Worm (Caenorhabditis elegans) whole organism, L4 larva: ENCODE results near the gene ccnk-1.

Experiments
- Y5F2A.4 ChIP-seq: fragments of 200-800 bp; sonication (Bioruptor generic); optimal IDR thresholded peaks from 2 replicates; lab custom pipeline; 2018; ENCODE audit warnings: mild to moderate bottlenecking, missing genetic modification characterization, missing compliant biosample characterization
- fkh-10 ChIP-seq: fragments of 150-350 bp; optimal IDR thresholded peaks from 2 replicates; lab custom pipeline; 2014; ENCODE audit warnings: missing biosample characterization, missing genetic modification reagents, missing genetic modification characterization
- fos-1 ChIP-seq: fragments of 150-350 bp; optimal IDR thresholded peaks from 2 replicates; lab custom pipeline; 2014; ENCODE audit warnings: missing biosample characterization, missing genetic modification characterization
- lsy-2 ChIP-seq, 2 experiments: fragments of 150-350 bp in 1 of 2; sonication (generic microtip) in 1 of 2; optimal IDR thresholded peaks; 2 replicates each; lab custom pipeline; 2014 to 2017; ENCODE audit warnings: missing biosample characterization in 2 of 2, missing genetic modification characterization in 2 of 2
- mep-1 ChIP-seq: fragments of 150-350 bp; sonication (generic microtip); optimal IDR thresholded peaks from 3 replicates; lab custom pipeline; 2014; ENCODE audit warnings: missing biosample characterization, missing genetic modification characterization
- skn-1 ChIP-seq: fragments of 150-350 bp; optimal IDR thresholded peaks from 2 replicates; lab custom pipeline; 2014; ENCODE audit warnings: missing biosample characterization, missing genetic modification characterization
- zfp-3 ChIP-seq: fragments of 200-800 bp; sonication (Bioruptor generic); conservative IDR thresholded peaks from 2 replicates; pipeline ENCODE4 v1.3.6; 2022; ENCODE audit warnings: missing genetic modification reagents, missing genetic modification characterization, missing compliant biosample characterization

DNA sequence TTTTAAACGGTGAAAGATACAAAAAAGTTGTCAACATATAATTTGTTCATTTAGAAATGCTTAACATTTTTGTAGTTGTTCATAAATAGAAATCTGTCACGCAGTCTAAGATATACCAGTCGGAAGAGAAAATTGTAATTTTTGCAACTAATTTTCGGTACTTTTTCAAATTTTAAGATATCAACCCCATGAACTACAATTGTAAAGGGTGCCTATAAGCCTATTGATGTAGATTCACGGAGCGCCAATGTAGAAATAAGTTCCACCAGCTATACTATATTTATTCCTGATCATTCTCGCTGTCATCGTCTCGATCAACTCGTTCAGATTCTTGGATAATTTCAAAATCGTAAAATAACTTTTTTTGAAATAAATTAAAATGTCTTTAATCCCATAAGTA, 17.4 kb upstream of the ccnk-1 start:
- no peak for TF ChIP-seq skn-1
- TF ChIP-seq Y5F2A.4 (GFP tag; lab: Kevin White, UChicago), result no peak
- TF ChIP-seq fos-1 (tag; lab: Kevin White, UChicago), result no peak
- TF ChIP-seq zfp-3, result peak; percentile 39
- TF ChIP-seq lsy-2 (tag; optimal IDR thresholded peaks at IDR 0.05; lab: Kevin White, UChicago), result no peak
- TF ChIP-seq mep-1 (tag; lab: Kevin White, UChicago), result no peak
- no peak for TF ChIP-seq fkh-10 (GFP tag; lab: Kevin White, UChicago)
